Fruit fly (Drosophila melanogaster) whole organism, prepupa: ENCODE measurements around the gene CG1662.

Experiments
- CG10631 ChIP-seq: fragments of 200-800 bp; sonication (Bioruptor generic); optimal IDR thresholded peaks from 2 replicates; lab custom pipeline; 2016; ENCODE audit warnings: missing biosample characterization, missing genetic modification characterization
- CG10669 ChIP-seq: fragments of 200-800 bp; sonication (Bioruptor generic); optimal IDR thresholded peaks from 3 replicates; lab custom pipeline; 2018; ENCODE audit warnings: missing biosample characterization, mild to moderate bottlenecking, missing genetic modification characterization, moderate library complexity
- CG11294 ChIP-seq: fragments of 200-800 bp; sonication (Bioruptor generic); IDR thresholded peaks from 2 replicates; pipeline ENCODE4 v1.3.6; 2022; ENCODE audit warnings: missing biosample characterization, missing genetic modification characterization
- CG11762 ChIP-seq: fragments of 200-800 bp; sonication (Bioruptor generic); optimal IDR thresholded peaks from 3 replicates; lab custom pipeline; 2016; ENCODE audit warnings: missing biosample characterization, missing genetic modification characterization; ENCODE audit not compliant: insufficient read depth
- CG11902 ChIP-seq: fragments of 200-800 bp; sonication (Bioruptor generic); optimal IDR thresholded peaks from 3 replicates; lab custom pipeline; 2016; ENCODE audit warnings: missing biosample characterization, missing genetic modification characterization
- CG15336 ChIP-seq: fragments of 200-800 bp; sonication (Bioruptor generic); IDR thresholded peaks from 2 replicates; pipeline ENCODE4 v1.3.6; 2022; ENCODE audit warnings: missing biosample characterization, missing genetic modification characterization
- CG1621 ChIP-seq: fragments of 200-800 bp; sonication (Bioruptor generic); optimal IDR thresholded peaks from 3 replicates; lab custom pipeline; 2018; ENCODE audit warnings: missing biosample characterization, mild to moderate bottlenecking, missing genetic modification characterization
- CG16779 ChIP-seq: fragments of 200-800 bp; sonication (Bioruptor generic); optimal IDR thresholded peaks from 3 replicates; lab custom pipeline; 2017; ENCODE audit warnings: missing biosample characterization, mild to moderate bottlenecking, missing genetic modification characterization
- CG3032 ChIP-seq: fragments of 200-800 bp; optimal IDR thresholded peaks from 2 replicates; lab custom pipeline; 2019; ENCODE audit warnings: missing biosample characterization, mild to moderate bottlenecking, missing genetic modification characterization, moderate library complexity
- CG32006 ChIP-seq: fragments of 200-800 bp; sonication (Bioruptor generic); optimal IDR thresholded peaks from 3 replicates; lab custom pipeline; 2017; ENCODE audit warnings: missing biosample characterization, mild to moderate bottlenecking, missing genetic modification characterization
- CG34406 ChIP-seq: fragments of 200-800 bp; sonication (Bioruptor generic); optimal IDR thresholded peaks from 3 replicates; lab custom pipeline; 2016; ENCODE audit warnings: missing biosample characterization, missing genetic modification characterization
- CG3919 ChIP-seq: fragments of 200-800 bp; sonication (Bioruptor generic); optimal IDR thresholded peaks from 3 replicates; lab custom pipeline; 2016; ENCODE audit warnings: missing biosample characterization, missing genetic modification characterization
- CG4318 ChIP-seq: fragments of 200-800 bp; sonication (Bioruptor generic); optimal IDR thresholded peaks from 3 replicates; lab custom pipeline; 2017; ENCODE audit warnings: missing biosample characterization, mild to moderate bottlenecking, missing genetic modification characterization
- CG6163 ChIP-seq: fragments of 200-800 bp; sonication (Bioruptor generic); IDR thresholded peaks from 3 replicates; pipeline ENCODE4 v1.3.6; 2022; ENCODE audit warnings: missing biosample characterization, missing genetic modification characterization
- CG6276 ChIP-seq: fragments of 200-800 bp; sonication (Bioruptor generic); optimal IDR thresholded peaks from 2 replicates; lab custom pipeline; 2017; ENCODE audit warnings: missing biosample characterization, mild to moderate bottlenecking, missing genetic modification characterization
- CG6792 ChIP-seq: fragments of 200-800 bp; sonication (Bioruptor generic); optimal IDR thresholded peaks from 3 replicates; lab custom pipeline; 2016; ENCODE audit warnings: missing biosample characterization, missing genetic modification characterization
- CG6808 ChIP-seq: fragments of 200-800 bp; sonication (Bioruptor generic); optimal IDR thresholded peaks from 3 replicates; lab custom pipeline; 2017; ENCODE audit warnings: missing biosample characterization, missing genetic modification characterization, mild to moderate bottlenecking, moderate library complexity, missing genetic modification reagents
- CG6854 ChIP-seq: fragments of 200-800 bp; sonication (Bioruptor generic); optimal IDR thresholded peaks from 2 replicates; lab custom pipeline; 2017; ENCODE audit warnings: missing biosample characterization, mild to moderate bottlenecking, missing genetic modification characterization
- CG7368 ChIP-seq: fragments of 200-800 bp; sonication (Bioruptor generic); optimal IDR thresholded peaks from 3 replicates; lab custom pipeline; 2016; ENCODE audit warnings: missing biosample characterization, missing genetic modification characterization
- CG8632 ChIP-seq: fragments of 200-800 bp; sonication (Bioruptor generic); optimal IDR thresholded peaks from 3 replicates; lab custom pipeline; 2016; ENCODE audit warnings: missing biosample characterization, missing genetic modification characterization
- Eip93F ChIP-seq: fragments of 200-800 bp; sonication (Bioruptor generic); optimal IDR thresholded peaks from 2 replicates; lab custom pipeline; 2016; ENCODE audit warnings: missing biosample characterization, mild to moderate bottlenecking, missing genetic modification characterization
- Ets96B ChIP-seq: fragments of 200-800 bp; optimal IDR thresholded peaks from 2 replicates; lab custom pipeline; 2019; ENCODE audit warnings: missing biosample characterization, mild to moderate bottlenecking, missing genetic modification characterization, moderate library complexity
- Gug ChIP-seq: fragments of 200-800 bp; sonication (Bioruptor generic); IDR thresholded peaks from 2 replicates; pipeline ENCODE4 v1.3.6; 2022; ENCODE audit warnings: missing biosample characterization, missing genetic modification characterization
- Hr38 ChIP-seq: sonication (Bioruptor generic); optimal IDR thresholded peaks from 2 replicates; lab custom pipeline; 2016; ENCODE audit warnings: missing biosample characterization, missing genetic modification characterization
- Hr39 ChIP-seq: fragments of 200-800 bp; sonication (Bioruptor generic); optimal IDR thresholded peaks from 2 replicates; lab custom pipeline; 2016; ENCODE audit warnings: missing biosample characterization, missing genetic modification characterization
- Hr4 ChIP-seq: fragments of 200-800 bp; sonication (Bioruptor generic); optimal IDR thresholded peaks from 3 replicates; lab custom pipeline; 2016; ENCODE audit warnings: missing biosample characterization, missing genetic modification characterization
- Lpt ChIP-seq: fragments of 200-800 bp; sonication (Bioruptor generic); optimal IDR thresholded peaks from 3 replicates; lab custom pipeline; 2016; ENCODE audit warnings: missing biosample characterization, missing genetic modification characterization
- Met ChIP-seq: fragments of 200-800 bp; sonication (Bioruptor generic); optimal IDR thresholded peaks from 3 replicates; lab custom pipeline; 2016; ENCODE audit warnings: missing biosample characterization, missing genetic modification characterization
- OdsH ChIP-seq: fragments of 200-800 bp; sonication (Bioruptor generic); optimal IDR thresholded peaks from 3 replicates; lab custom pipeline; 2016; ENCODE audit warnings: missing biosample characterization, missing genetic modification characterization
- Smox ChIP-seq: fragments of 200-800 bp; sonication (Bioruptor generic); optimal IDR thresholded peaks from 3 replicates; lab custom pipeline; 2016; ENCODE audit warnings: missing biosample characterization, missing genetic modification characterization
- Sox102F ChIP-seq: fragments of 200-800 bp; sonication (Bioruptor generic); optimal IDR thresholded peaks from 2 replicates; lab custom pipeline; 2016; ENCODE audit warnings: missing biosample characterization, mild to moderate bottlenecking, missing genetic modification characterization
- Sox14 ChIP-seq: fragments of 200-800 bp; sonication (Bioruptor generic); optimal IDR thresholded peaks from 3 replicates; lab custom pipeline; 2016; ENCODE audit warnings: missing biosample characterization, missing genetic modification characterization
- achi ChIP-seq: fragments of 200-800 bp; sonication (Bioruptor generic); optimal IDR thresholded peaks from 3 replicates; lab custom pipeline; 2016; ENCODE audit warnings: missing biosample characterization, missing genetic modification characterization
- acj6 ChIP-seq: fragments of 200-800 bp; sonication (Bioruptor generic); optimal IDR thresholded peaks from 3 replicates; lab custom pipeline; 2016; ENCODE audit warnings: missing biosample characterization, missing genetic modification characterization
- cyc ChIP-seq: fragments of 200-800 bp; sonication (Bioruptor generic); optimal IDR thresholded peaks from 3 replicates; lab custom pipeline; 2016; ENCODE audit warnings: missing biosample characterization, missing genetic modification characterization
- dac ChIP-seq: fragments of 200-800 bp; sonication (Bioruptor generic); optimal IDR thresholded peaks from 2 replicates; lab custom pipeline; 2017; ENCODE audit warnings: missing biosample characterization, mild to moderate bottlenecking, missing genetic modification characterization
- dsx ChIP-seq: fragments of 200-800 bp; optimal IDR thresholded peaks from 3 replicates; lab custom pipeline; 2019; ENCODE audit warnings: missing biosample characterization, mild to moderate bottlenecking, missing genetic modification characterization, moderate library complexity; ENCODE audit not compliant: poor library complexity, severe bottlenecking
- eg ChIP-seq: fragments of 200-800 bp; sonication (Bioruptor generic); IDR thresholded peaks from 3 replicates; pipeline ENCODE4 v1.3.6; 2022; ENCODE audit warnings: missing biosample characterization, missing genetic modification characterization
- esn ChIP-seq: fragments of 200-800 bp; sonication (Bioruptor generic); optimal IDR thresholded peaks from 2 replicates; lab custom pipeline; 2016; ENCODE audit warnings: missing biosample characterization, mild to moderate bottlenecking, missing genetic modification characterization, moderate library complexity
- fd59A ChIP-seq: fragments of 200-800 bp; sonication (Bioruptor generic); optimal IDR thresholded peaks from 2 replicates; lab custom pipeline; 2017; ENCODE audit warnings: missing biosample characterization, mild to moderate bottlenecking, missing genetic modification characterization, missing genetic modification reagents
- fd85E ChIP-seq: fragments of 200-800 bp; sonication (Bioruptor generic); optimal IDR thresholded peaks from 3 replicates; lab custom pipeline; 2016; ENCODE audit warnings: missing biosample characterization, missing genetic modification characterization
- fkh ChIP-seq: fragments of 200-800 bp; sonication (Bioruptor generic); optimal IDR thresholded peaks from 3 replicates; lab custom pipeline; 2017; ENCODE audit warnings: missing biosample characterization, mild to moderate bottlenecking, missing genetic modification characterization, moderate library complexity
- lz ChIP-seq: fragments of 200-800 bp; sonication (Bioruptor generic); optimal IDR thresholded peaks from 3 replicates; lab custom pipeline; 2016; ENCODE audit warnings: missing biosample characterization, missing genetic modification characterization
- net ChIP-seq: fragments of 200-800 bp; sonication (Bioruptor generic); optimal IDR thresholded peaks from 3 replicates; lab custom pipeline; 2016; ENCODE audit warnings: missing biosample characterization, missing genetic modification characterization
- pdm3 ChIP-seq: fragments of 200-800 bp; sonication (Bioruptor generic); optimal IDR thresholded peaks from 3 replicates; lab custom pipeline; 2016; ENCODE audit warnings: missing biosample characterization, missing genetic modification characterization
- salr ChIP-seq, 2 experiments: fragments of 200-800 bp; sonication (Bioruptor generic); optimal IDR thresholded peaks; 3 replicates each; lab custom pipeline; 2016 to 2018; ENCODE audit warnings: missing biosample characterization in 2 of 2, missing genetic modification characterization in 2 of 2, mild to moderate bottlenecking in 1 of 2
- spab ChIP-seq: fragments of 200-800 bp; sonication (Bioruptor generic); optimal IDR thresholded peaks from 2 replicates; lab custom pipeline; 2017; ENCODE audit warnings: missing biosample characterization, mild to moderate bottlenecking, missing genetic modification characterization, missing genetic modification reagents
- ss ChIP-seq, 2 experiments: fragments of 200-800 bp; sonication (Bioruptor generic); optimal IDR thresholded peaks; 2 replicates in 1 of 2; 3 replicates in 1 of 2; lab custom pipeline; 2017 to 2018; ENCODE audit warnings: mild to moderate bottlenecking in 2 of 2, missing biosample characterization in 2 of 2, missing genetic modification characterization in 2 of 2, moderate library complexity in 1 of 2
- svp ChIP-seq: fragments of 200-800 bp; sonication (Bioruptor generic); peaks from one replicate; lab custom pipeline; 2016; ENCODE audit warnings: missing biosample characterization, missing genetic modification characterization
- topi ChIP-seq: fragments of 200-800 bp; sonication (Bioruptor generic); optimal IDR thresholded peaks from 3 replicates; lab custom pipeline; 2016; ENCODE audit warnings: missing biosample characterization, missing genetic modification characterization
- vri ChIP-seq: fragments of 200-800 bp; sonication (Bioruptor generic); optimal IDR thresholded peaks from 3 replicates; lab custom pipeline; 2016; ENCODE audit warnings: missing biosample characterization, mild to moderate bottlenecking, missing genetic modification characterization

The CG1662 gene

DNA sequence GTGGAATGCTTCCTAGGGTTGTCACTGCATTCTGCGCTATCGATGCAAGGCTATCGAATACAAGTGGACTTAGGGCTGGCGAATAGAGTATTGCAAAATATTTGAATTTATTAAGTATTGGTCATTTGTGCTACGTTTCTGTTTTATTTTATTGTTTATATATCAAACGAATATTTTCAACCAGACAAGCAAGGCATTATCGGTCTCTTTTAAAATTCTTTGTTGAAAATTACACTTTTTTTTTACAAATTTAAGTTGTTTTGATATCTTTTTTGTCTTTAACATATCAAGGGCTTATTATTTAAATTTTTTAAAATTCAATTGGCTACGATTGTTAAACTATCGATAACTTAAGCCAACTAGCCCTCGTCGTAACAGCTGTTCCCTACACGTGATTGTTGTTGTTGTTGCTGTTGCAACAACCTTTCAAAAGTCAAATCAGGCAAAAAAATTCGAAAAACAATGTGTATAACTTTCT lies at the start of gene CG1662, which contains the start of gene Ype:
TSS of gene CG1662 (plus strand) at position 191 of the 478 bp plus-strand sequence.
TSS of gene Ype (minus strand) at position 45 of the 478 bp plus-strand sequence.
- peak; percentile 61 for TF ChIP-seq CG4318 (GFP tag; lab: Kevin White, UChicago)
- TF ChIP-seq CG3919 (GFP tag; lab: Kevin White, UChicago), result peak; percentile 69
- peak; percentile 81 for TF ChIP-seq esn (GFP tag; lab: Kevin White, UChicago)
- TF ChIP-seq dsx, result peak; percentile 63
- TF ChIP-seq cyc (GFP tag; lab: Kevin White, UChicago), result peak; percentile 79
- TF ChIP-seq salr (GFP tag; optimal IDR thresholded peaks at IDR 0.05; lab: Kevin White, UChicago), result peak; percentile 13 to 59
- TF ChIP-seq pdm3, result peak; percentile 81
- TF ChIP-seq svp (GFP tag; lab: Kevin White, UChicago), result peak; percentile 89
- peak; percentile 43 for TF ChIP-seq fd59A (GFP tag; lab: Kevin White, UChicago)
- peak; percentile 13 for TF ChIP-seq Eip93F (GFP tag; lab: Kevin White, UChicago)
- TF ChIP-seq Gug (GFP tag; lab: Robert Waterston, UW), result peak; percentile 25; the same call in 1 of the 2 replicates
- TF ChIP-seq lz (GFP tag; lab: Kevin White, UChicago), result peak; percentile 78
- peak; percentile 75 for TF ChIP-seq CG32006 (GFP tag; lab: Kevin White, UChicago)
- TF ChIP-seq CG16779 (tag; lab: Kevin White, UChicago), result no peak
- TF ChIP-seq CG1621 (tag; lab: Kevin White, UChicago), result peak; percentile 38
- TF ChIP-seq CG34406 (GFP tag; lab: Kevin White, UChicago), result peak; percentile 57
- peak; percentile 66 for TF ChIP-seq Hr4 (GFP tag; lab: Kevin White, UChicago)
- peak; percentile 29 for TF ChIP-seq dac
- TF ChIP-seq CG6808 (GFP tag; lab: Kevin White, UChicago), result peak; percentile 55
- TF ChIP-seq fkh (GFP tag; lab: Kevin White, UChicago), result peak; percentile 99
- TF ChIP-seq CG10631 (GFP tag; lab: Kevin White, UChicago), result peak; percentile 78
- peak; percentile 67 for TF ChIP-seq Sox102F (GFP tag; lab: Kevin White, UChicago)
- peak; percentile 60 for TF ChIP-seq Ets96B (tag; lab: Kevin White, UChicago)
- peak; percentile 73 for TF ChIP-seq acj6 (GFP tag; lab: Kevin White, UChicago)
- no peak for TF ChIP-seq CG6276 (GFP tag; lab: Kevin White, UChicago)
- TF ChIP-seq ss (GFP tag; optimal IDR thresholded peaks at IDR 0.05; lab: Kevin White, UChicago), result peak in 1 of 2 experiments; percentile 71
- peak; percentile 65 for TF ChIP-seq Met
- peak; percentile 57 for TF ChIP-seq CG8632 (GFP tag; lab: Kevin White, UChicago)
- no peak for TF ChIP-seq CG6854
- no peak for TF ChIP-seq fd85E
- TF ChIP-seq topi (GFP tag; lab: Kevin White, UChicago), result peak; percentile 71
- no peak for TF ChIP-seq Hr38
- TF ChIP-seq net (GFP tag; lab: Kevin White, UChicago), result peak; percentile 32
- TF ChIP-seq CG10669 (GFP tag; lab: Kevin White, UChicago), result peak; percentile 63
- peak; percentile 81 for TF ChIP-seq OdsH
- TF ChIP-seq CG11294 (GFP tag; lab: Robert Waterston, UW), result no peak; the same call in 1 of the 2 replicates
- TF ChIP-seq Sox14 (GFP tag; lab: Kevin White, UChicago), result peak; percentile 52
- TF ChIP-seq eg (GFP tag; lab: Robert Waterston, UW), result peak; percentile 68; the same call in 2 of the 3 replicates
- TF ChIP-seq CG7368 (GFP tag; lab: Kevin White, UChicago), result peak; percentile 34
- TF ChIP-seq spab (GFP tag; lab: Kevin White, UChicago), result peak; percentile 32
- 0 out of 3 replicates have a peak, but pooled peaks have one; percentile 31 for TF ChIP-seq CG6163
- peak; percentile 70 for TF ChIP-seq Hr39 (GFP tag; lab: Kevin White, UChicago)
- TF ChIP-seq CG15336, result peak; percentile 58
- peak; percentile 76 for TF ChIP-seq CG3032 (tag; lab: Kevin White, UChicago)
- peak; percentile 70 for TF ChIP-seq Smox (GFP tag; lab: Kevin White, UChicago)
- TF ChIP-seq Lpt, result peak; percentile 41
- peak; percentile 66 for TF ChIP-seq achi (GFP tag; lab: Kevin White, UChicago)
- TF ChIP-seq vri (GFP tag; lab: Kevin White, UChicago), result peak; percentile 29
- peak; percentile 50 for TF ChIP-seq CG11762
- peak; percentile 55 for TF ChIP-seq CG11902 (GFP tag; lab: Kevin White, UChicago)
- peak; percentile 67 for TF ChIP-seq CG6792
